Worm (Caenorhabditis elegans) whole organism, L4/young adult: ENCODE measurements around the gene C39F7.5.

ENCODE experiments used
- W03F9.2 ChIP-seq: fragments of 150-350 bp; optimal IDR thresholded peaks from 2 replicates; lab custom pipeline; 2014; ENCODE audit warnings: missing biosample characterization, missing genetic modification characterization
- dao-5 ChIP-seq: sonication (generic microtip); optimal IDR thresholded peaks from 2 replicates; lab custom pipeline; 2016; ENCODE audit warnings: missing genotype, missing genetic modification characterization, moderate library complexity, missing compliant biosample characterization
- him-1 ChIP-seq: sonication (generic microtip); optimal IDR thresholded peaks from 2 replicates; lab custom pipeline; 2016; ENCODE audit warnings: missing genotype, missing genetic modification reagents, missing genetic modification characterization, missing compliant biosample characterization

C39F7.5 gene

DNA sequence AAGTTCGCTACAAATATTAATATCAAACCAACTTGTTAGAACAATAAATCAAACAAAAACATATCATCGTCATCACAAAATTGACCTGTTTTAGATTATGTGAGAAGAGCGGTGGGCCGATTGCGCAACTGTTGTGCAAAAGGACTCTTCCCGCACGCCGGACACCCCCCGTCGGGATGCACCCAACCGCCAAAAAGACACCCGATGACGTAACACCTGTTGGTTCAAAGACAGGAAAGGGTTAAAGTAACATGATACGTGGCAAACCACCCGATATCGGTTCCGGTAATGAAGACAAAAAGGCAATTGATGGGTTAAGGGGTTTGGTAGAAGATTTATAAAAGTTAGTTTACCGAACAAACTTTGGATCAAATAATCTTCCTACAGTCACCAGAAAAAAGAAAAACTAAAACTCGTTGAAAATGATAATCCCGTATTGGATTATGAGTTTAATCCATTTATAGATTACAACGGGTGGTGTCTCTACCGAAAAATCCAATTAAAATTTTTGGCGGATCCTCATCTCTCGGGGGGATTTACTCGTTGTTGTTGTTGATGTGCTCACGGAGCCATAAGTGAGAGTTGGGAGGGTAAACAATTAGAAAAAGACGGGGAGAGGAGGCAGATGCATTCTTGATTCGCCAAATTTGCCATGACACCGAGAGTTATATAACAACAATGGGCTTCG, 20.4 kb upstream of the C39F7.5 start:
- TF ChIP-seq him-1 (tag; lab: Kevin White, UChicago), result no peak
- no peak for TF ChIP-seq dao-5 (tag; lab: Kevin White, UChicago)
- TF ChIP-seq W03F9.2 (tag; lab: Kevin White, UChicago), result no peak

DNA sequence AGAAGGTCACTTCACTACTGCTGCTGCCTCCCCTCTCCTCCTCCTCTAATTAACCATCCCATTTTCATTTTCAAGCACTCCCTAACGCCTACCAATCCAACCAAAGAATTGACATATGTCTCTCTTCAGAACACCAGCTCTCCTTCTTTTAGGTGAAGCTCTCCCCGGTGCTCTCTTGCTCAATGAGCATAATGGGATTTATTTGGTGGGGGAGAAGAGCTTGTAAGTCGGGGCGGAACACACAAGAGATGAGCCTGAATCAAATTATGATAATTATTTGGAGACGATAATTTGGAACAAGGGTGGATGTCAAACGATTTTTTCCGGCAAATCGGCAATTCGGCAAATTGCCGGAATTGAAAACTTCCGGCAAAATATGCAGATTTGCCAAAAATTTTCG, 11.8 kb upstream of the C39F7.5 start:
- TF ChIP-seq W03F9.2 (tag; lab: Kevin White, UChicago) (no peak), dao-5 (tag; lab: Kevin White, UChicago) (no peak), him-1 (tag; lab: Kevin White, UChicago) (no peak)

DNA sequence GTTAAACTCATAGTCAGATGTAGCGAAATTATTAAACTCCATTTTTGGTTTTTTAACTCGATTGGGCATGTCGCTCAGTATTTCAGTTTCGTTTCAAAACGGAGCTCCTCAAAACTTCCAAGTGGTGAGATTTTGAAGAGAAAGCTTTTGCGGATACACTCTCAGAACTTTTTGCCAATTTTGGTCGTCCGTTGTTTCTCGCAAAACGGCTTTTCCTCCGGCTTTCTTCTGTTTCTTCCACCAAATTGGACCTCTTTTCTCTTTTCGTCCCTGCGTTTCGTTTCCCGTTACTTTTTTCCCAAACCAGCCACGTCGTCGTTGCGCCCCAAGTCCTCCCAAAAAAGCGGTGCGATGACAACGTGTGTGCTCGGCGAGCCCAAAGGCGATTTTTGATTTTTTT, 4.5 kb upstream of the C39F7.5 start, which contains the start of gene C39F7.1:
Gene C39F7.1 (plus strand): TSS at position 301 of the 400 bp plus-strand sequence.
- no peak for TF ChIP-seq W03F9.2 (tag; lab: Kevin White, UChicago)
- TF ChIP-seq dao-5 (tag; lab: Kevin White, UChicago), result no peak

DNA sequence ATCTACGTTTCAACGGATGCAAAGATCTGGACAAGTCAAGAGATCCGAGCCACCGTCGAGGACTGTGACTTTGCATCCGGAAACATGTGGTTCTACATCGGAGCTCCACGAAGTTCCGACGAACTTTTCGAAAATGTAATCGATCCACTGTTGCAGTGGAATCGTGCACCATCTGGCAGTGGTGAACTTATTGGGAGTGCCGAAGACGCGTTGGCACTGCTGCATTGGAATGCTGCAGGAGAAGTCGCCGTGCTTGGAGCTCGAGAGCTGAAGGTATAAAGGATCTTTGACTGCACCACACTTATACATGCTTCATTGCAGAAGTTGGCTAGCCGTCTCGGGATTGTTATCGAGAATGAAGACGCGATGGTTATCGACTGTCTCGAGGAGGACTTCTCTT, 2.5 kb upstream of the C39F7.5 start:
- TF ChIP-seq him-1 (tag; lab: Kevin White, UChicago) (no peak), dao-5 (tag; lab: Kevin White, UChicago) (no peak)

DNA sequence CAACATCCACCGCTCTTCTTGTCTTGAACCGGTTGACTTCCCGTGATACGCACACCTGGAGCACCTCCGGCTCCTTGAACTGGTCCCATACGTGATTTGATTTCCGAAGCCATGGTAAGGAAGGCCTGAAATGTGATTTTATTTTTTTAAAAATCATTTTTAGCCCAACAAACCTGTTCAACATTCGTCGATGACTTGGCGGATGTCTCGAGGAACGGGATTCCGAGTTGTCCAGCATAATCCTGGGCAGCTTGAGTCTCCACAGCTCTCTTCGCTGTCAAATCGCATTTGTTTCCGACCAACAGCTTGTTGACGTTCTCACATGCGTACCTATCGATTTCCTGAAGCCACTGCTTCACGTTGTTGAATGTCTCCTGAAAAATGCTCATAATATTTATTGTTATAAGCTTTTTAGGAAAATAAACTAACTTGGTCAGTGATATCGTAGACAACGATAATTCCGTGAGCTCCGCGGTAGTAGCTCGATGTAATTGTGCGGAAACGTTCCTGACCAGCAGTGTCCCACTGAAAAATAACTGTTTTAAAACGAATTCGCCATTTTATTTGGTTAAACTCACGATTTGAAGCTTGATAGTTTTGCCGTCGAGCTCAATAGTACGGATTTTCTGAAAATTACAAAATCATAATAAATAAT, 1.4 kb upstream of the C39F7.5 start:
- TF ChIP-seq dao-5 (tag; lab: Kevin White, UChicago) (no peak), him-1 (tag; lab: Kevin White, UChicago) (no peak), W03F9.2 (tag; lab: Kevin White, UChicago) (no peak)

DNA sequence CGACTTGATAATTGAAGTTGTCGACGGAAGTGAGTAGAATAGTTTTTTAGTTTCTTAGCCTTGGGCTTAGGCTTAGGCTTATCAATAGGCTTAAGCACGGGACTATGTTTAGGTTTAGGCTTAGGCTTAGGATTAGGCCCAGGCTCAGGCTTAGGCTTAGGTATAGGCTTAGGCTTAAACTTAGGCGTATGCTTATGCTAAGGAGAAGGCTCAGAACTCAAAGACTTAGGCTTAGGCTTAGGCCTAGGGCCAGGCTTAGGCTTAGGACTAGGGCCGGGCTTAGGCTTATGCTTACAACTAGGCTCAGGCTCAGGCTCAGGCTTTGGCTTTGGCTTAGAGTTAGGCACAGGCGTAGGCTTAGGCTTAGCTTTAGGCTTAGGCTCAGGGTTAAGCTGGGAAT, 2.0 kb downstream of the C39F7.5 start:
- TF ChIP-seq him-1 (tag; lab: Kevin White, UChicago), result no peak

DNA sequence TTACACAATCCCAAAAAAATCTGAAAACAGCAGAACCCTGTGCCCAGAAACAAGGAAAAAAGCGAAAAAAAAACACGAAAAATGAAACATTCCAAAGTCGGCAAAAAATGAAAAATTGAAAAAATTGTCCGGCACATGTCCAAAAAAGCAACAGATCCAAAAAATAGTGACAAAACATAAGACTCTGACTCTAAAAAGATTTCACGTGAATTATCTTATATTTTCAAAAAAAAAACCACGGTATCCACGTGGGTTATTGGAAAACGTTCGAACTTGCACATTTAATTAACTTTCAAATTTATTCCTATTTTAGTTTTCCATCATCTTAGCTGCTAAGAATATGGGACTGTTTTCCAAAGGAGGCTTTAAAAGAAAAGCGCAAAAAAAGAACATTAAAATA, 6.0 kb downstream of the C39F7.5 start, which contains the start of gene Y75B7B.1:
Gene Y75B7B.1 (plus strand): TSS at position 301 of the 400 bp plus-strand sequence.
- TF ChIP-seq dao-5 (tag; lab: Kevin White, UChicago) (no peak), W03F9.2 (tag; lab: Kevin White, UChicago) (no peak), him-1 (tag; lab: Kevin White, UChicago) (no peak)

DNA sequence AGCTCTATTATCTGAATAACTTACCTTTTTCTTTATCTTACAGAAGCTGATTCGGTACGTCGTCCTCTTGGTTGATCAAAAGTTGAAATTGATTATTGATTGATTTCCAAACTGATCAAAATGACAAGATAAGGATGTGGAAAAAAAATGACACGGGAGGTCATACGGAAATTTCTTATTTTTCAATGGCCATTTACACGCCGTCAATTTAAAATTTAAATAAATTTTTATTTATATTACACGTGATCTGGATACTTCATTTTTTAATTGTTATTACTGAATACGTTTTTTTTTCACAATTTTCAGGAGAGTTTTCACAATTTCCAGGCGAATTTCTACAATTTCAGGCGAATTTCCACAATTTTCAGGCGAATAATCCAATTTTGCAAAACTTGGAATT, 11.4 kb downstream of the C39F7.5 start, which contains the start of gene Y75B7B.2:
Gene Y75B7B.2 (minus strand): TSS at position 101 of the 400 bp plus-strand sequence.
- no peak for TF ChIP-seq W03F9.2 (tag; lab: Kevin White, UChicago)
- TF ChIP-seq him-1 (tag; lab: Kevin White, UChicago), result no peak
- TF ChIP-seq dao-5 (tag; lab: Kevin White, UChicago), result no peak

DNA sequence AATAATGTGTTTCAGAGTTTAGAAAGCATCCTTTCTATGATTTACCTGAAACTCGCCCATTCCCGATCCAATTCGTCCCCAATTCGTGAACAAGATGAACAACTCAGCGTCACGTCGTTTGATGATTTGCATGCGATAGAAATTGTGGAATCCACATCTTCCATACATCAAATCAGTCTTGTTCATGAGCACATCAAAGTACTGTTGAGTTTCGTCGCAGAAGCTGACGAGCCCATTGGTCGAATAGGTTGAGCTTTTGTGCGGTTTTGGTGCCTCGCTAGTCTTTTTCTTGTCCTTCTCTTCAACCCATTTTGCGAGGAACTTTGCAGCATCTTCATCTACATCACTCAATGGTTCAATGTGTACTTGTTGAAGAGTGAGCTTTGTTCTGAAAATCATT, 13.4 kb downstream of the C39F7.5 start:
- TF ChIP-seq him-1 (tag; lab: Kevin White, UChicago), result no peak
- no peak for TF ChIP-seq dao-5 (tag; lab: Kevin White, UChicago)
- TF ChIP-seq W03F9.2 (tag; lab: Kevin White, UChicago), result no peak

DNA sequence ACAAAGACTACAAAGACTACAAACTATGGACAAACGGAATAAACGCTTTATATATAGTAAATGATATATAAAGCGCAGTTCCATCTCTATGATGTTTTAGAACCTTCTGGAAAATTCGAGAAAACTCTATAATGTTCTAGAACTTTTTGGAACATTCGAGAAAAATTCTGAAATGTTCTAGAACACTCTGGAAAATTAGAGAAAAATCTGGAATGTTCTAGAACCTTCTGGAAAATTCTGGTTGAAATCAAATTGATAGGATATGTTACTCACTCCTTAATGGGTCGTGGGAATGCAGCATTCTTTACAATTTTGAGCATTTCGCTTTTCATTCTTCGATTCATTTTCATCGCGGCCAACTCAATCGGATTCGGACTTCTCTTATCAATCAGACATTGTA, 14.0 kb downstream of the C39F7.5 start:
- no peak for TF ChIP-seq dao-5 (tag; lab: Kevin White, UChicago)
- TF ChIP-seq W03F9.2 (tag; lab: Kevin White, UChicago), result no peak
- no peak for TF ChIP-seq him-1 (tag; lab: Kevin White, UChicago)

DNA sequence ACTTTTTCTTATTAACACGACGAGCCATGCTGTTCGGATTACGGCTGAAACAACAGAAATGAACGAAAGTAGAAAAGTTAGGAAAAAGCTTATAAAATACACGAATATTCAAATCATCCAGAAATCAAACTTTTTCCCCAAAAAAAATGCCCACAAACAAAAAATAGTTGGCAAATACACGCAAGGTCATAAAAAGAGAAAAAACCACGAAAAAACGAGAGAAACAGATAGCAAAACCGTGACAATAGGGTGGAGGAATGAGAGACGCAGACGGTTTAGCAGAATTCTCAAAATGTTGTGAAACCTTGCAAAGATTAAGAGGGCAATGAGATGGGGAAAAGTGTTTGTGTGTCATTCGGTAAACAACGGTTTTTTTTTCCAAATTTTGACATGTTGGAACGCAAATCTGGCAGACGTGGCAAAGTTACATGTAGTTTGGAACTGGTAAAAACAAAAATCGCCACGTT, 21.1 kb downstream of the C39F7.5 start, which contains the start of gene tank-1:
Gene tank-1 (minus strand): TSS at position 51 of the 467 bp plus-strand sequence.
- no peak for TF ChIP-seq him-1 (tag; lab: Kevin White, UChicago)
- no peak for TF ChIP-seq W03F9.2 (tag; lab: Kevin White, UChicago)
- no peak for TF ChIP-seq dao-5 (tag; lab: Kevin White, UChicago)

DNA sequence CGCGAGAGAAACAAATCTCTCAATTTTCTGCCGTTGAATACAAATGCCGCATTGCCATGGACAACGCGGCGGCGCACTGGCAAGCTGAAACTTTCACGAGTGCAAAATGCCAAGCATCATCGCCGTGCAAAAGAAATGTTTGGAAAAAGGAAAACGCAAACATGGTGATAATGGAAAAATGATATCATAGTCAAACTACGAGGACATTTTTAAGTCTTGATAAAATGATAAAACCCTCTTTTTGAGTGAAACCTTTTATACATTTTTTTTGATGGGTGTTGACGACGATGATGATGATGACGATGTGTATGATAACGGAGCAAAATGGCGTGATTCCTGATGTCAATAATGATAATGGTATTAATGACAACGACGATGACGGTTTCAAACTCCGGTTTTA, 22.7 kb downstream of the C39F7.5 start:
- TF ChIP-seq him-1 (tag; lab: Kevin White, UChicago), result no peak
- TF ChIP-seq W03F9.2 (tag; lab: Kevin White, UChicago), result no peak
- no peak for TF ChIP-seq dao-5 (tag; lab: Kevin White, UChicago)

DNA sequence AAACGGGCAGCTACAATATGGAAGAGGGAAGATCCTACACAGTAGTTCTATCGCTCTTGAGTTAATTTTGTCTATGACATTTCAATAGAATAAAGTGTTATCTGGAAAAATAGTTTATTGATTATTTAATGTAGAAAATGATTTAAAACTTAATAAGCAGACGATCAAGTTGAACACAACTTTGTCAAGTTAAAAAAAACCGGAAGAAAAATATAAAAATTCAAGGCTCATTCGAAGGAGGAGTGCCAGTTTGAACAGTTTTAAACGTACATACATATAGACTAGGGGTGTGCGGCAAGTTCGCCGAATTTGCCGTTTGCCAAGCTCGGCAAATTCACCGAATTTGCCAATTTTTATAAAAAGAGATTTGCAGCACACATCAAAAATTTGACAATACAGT, 34.7 kb downstream of the C39F7.5 start, which contains the start of gene egl-2:
Gene egl-2 (minus strand): TSS at position 101 of the 400 bp plus-strand sequence.
- no peak for TF ChIP-seq dao-5 (tag; lab: Kevin White, UChicago)
- TF ChIP-seq W03F9.2 (tag; lab: Kevin White, UChicago), result no peak
- no peak for TF ChIP-seq him-1 (tag; lab: Kevin White, UChicago)
